Worm (Caenorhabditis elegans) whole organism, midembryonic: ENCODE data around the gene F25E5.16.

ENCODE experiments used
- T22C8.4 ChIP-seq: fragments of 200-800 bp; sonication (Bioruptor generic); IDR thresholded peaks from 2 replicates; pipeline ENCODE4 v1.3.6; 2022; ENCODE audit warnings: missing genetic modification characterization, missing compliant biosample characterization
- cog-1 ChIP-seq: sonication (generic microtip); optimal IDR thresholded peaks from 2 replicates; lab custom pipeline; 2016; ENCODE audit warnings: missing genetic modification characterization, missing compliant biosample characterization
- klf-2 ChIP-seq: fragments of 200-800 bp; sonication (Bioruptor generic); conservative IDR thresholded peaks from 2 replicates; pipeline ENCODE4 v1.3.6; 2022; ENCODE audit warnings: missing genetic modification reagents, missing genetic modification characterization, missing compliant biosample characterization
- med-1 ChIP-seq: sonication (generic microtip); optimal IDR thresholded peaks from 2 replicates; lab custom pipeline; 2017; ENCODE audit warnings: missing genetic modification characterization, mild to moderate bottlenecking, missing compliant biosample characterization, antibody characterized with exemption, missing genetic modification reagents; ENCODE audit not compliant: insufficient read depth
- ref-1 ChIP-seq: fragments of 200-800 bp; sonication (Bioruptor generic); conservative IDR thresholded peaks from 2 replicates; pipeline ENCODE4 v1.3.6; 2022; ENCODE audit warnings: missing genetic modification reagents, missing genetic modification characterization, missing compliant biosample characterization
- tab-1 ChIP-seq: fragments of 200-800 bp; sonication (Bioruptor generic); IDR thresholded peaks from 2 replicates; pipeline ENCODE4 v1.3.6; 2022; ENCODE audit warnings: missing genetic modification characterization, missing compliant biosample characterization
- ztf-23 ChIP-seq: fragments of 200-800 bp; sonication (Bioruptor generic); IDR thresholded peaks from 2 replicates; pipeline ENCODE4 v1.3.6; 2022; ENCODE audit warnings: missing genetic modification reagents, missing genetic modification characterization, missing compliant biosample characterization
- ztf-29 ChIP-seq: fragments of 200-800 bp; sonication (Bioruptor generic); IDR thresholded peaks from 2 replicates; pipeline ENCODE4 v1.3.6; 2022; ENCODE audit warnings: missing genetic modification reagents, missing genetic modification characterization, missing compliant biosample characterization

DNA sequence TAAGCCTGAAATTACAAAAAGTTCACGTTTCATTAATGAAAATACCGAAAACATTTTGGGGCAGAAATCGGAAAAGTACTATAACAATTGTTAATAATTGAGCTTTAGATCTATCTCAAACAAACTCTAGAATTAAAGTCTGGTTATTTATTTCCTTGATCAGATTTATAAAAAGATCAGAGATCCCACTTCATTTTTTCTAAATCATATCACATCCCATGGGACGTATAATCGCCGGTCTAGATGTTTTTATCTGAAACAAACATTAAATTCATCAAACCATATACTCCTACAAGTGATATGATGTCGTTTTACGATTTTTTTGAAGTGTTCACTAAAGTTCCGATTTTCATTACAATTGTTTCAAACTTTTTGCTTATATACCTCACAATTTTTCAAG, 26.4 kb upstream of the F25E5.16 start, which contains the start of gene str-41:
- TF ChIP-seq tab-1 (GFP tag; lab: Robert Waterston, UW) (no peak), med-1 (GFP tag; lab: Kevin White, UChicago) (no peak), ztf-29 (GFP tag; lab: Robert Waterston, UW) (no peak), ztf-23 (GFP tag; lab: Robert Waterston, UW) (no peak), ref-1 (GFP tag; lab: Robert Waterston, UW) (no peak), cog-1 (tag; lab: Kevin White, UChicago) (no peak), T22C8.4 (no peak), klf-2 (GFP tag; lab: Robert Waterston, UW) (no peak)
